Worm (Caenorhabditis elegans): ENCODE results near the gene Y55B1AR.4.

DNA sequence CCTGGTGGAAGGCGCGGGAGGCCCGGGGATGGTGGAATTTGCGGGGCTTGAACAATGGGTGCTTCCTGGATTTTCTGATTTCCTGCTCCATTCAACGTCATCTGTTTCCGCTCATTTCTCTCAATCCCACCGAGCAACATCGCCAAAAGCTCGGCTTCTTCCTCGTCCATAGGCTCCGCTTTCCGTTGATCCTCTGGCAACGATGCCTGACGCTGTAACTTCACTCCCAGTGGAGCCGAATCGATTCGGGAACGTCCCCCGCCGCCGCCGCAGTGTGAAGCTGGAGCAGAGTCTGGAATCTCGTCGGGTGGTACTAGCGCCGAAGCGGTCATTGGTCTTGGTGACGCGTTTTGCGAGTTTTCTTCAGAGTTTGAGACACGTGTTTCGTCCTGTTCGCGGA is 9.9 kb downstream of the Y55B1AR.4 start:
- TF ChIP-seq nhr-11 (tag; optimal IDR thresholded peaks at IDR 0.05) (no peak), nfya-1 (tag; optimal IDR thresholded peaks at IDR 0.05) (no peak)
